In the genomic region with DNA sequence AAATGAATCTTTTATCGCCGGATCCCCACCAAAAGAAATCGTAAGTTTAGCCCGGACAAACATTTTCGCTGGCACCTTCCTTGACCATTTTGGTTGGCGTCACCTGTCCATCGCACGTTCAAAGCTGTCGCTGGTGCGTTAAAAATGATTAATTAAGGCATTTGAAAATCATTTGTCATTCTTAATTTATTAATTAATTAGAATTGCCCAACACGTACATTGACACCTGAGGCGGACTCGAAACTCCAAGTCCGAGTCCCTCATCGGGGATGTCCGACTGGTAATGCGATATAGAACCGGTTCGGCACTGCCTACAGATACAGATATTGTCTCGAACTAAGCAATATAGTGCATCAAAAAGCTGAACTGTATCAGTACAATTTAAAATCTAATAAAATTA, we compare ENCODE assay signal across 2 fruit fly cellular contexts.
TF ChIP-seq lines count a peak whose summit lies in the region.

No protein-coding gene starts in this region.

- no peak for TF ChIP-seq CTCF in whole organism, embryonic (GFP tag; optimal IDR thresholded peaks at IDR 0.05; lab: Kevin White, UChicago)

TF ChIP-seq in whole organism, embryonic, 481 proteins besides CTCF, POLR2A, EP300 and RAD21:
- TF ChIP-seq Deaf1 (tag; optimal IDR thresholded peaks at IDR 0.05; lab: Kevin White, UChicago): peak; percentile 10
- peak; percentile 23 for TF ChIP-seq Med (GFP tag; lab: Kevin White, UChicago)
- peak; percentile 53 for TF ChIP-seq lab (GFP tag; optimal IDR thresholded peaks at IDR 0.05; lab: Kevin White, UChicago)
- peak; percentile 86 for TF ChIP-seq CG7745 (tag; optimal IDR thresholded peaks at IDR 0.05; lab: Kevin White, UChicago)
- TF ChIP-seq CG9609 (GFP tag; optimal IDR thresholded peaks at IDR 0.05; lab: Kevin White, UChicago): no peak
- no peak for TF ChIP-seq dm (GFP tag; optimal IDR thresholded peaks at IDR 0.05; lab: Kevin White, UChicago)
- peak; percentile 1 for TF ChIP-seq kni (GFP tag; optimal IDR thresholded peaks at IDR 0.05; lab: Kevin White, UChicago)

TF ChIP-seq in whole organism, wandering third instar larva, 38 proteins besides CTCF, POLR2A, EP300 and RAD21:
- TF ChIP-seq Rel (GFP tag; optimal IDR thresholded peaks at IDR 0.05; lab: Kevin White, UChicago) (no peak), Rel (tag; optimal IDR thresholded peaks at IDR 0.05; lab: Kevin White, UChicago) (peak; percentile 16), HLH106 (tag; optimal IDR thresholded peaks at IDR 0.05; lab: Kevin White, UChicago) (no peak)
